Worm (Caenorhabditis elegans) whole organism, L4 larva: Measurements from ENCODE around the gene Y37D8A.16.

Source experiments
- D1046.2 ChIP-seq: fragments of 200-800 bp; sonication (Bioruptor generic); IDR thresholded peaks from 2 replicates; pipeline ENCODE4 v1.3.6; 2022; ENCODE audit warnings: missing genetic modification characterization, missing compliant biosample characterization
- F10B5.3 ChIP-seq: sonication (generic microtip); optimal IDR thresholded peaks from 2 replicates; lab custom pipeline; 2016; ENCODE audit warnings: mild to moderate bottlenecking, missing genetic modification characterization, missing compliant biosample characterization
- F26F4.8 ChIP-seq: fragments of 200-800 bp; sonication (Bioruptor generic); conservative IDR thresholded peaks from 2 replicates; pipeline ENCODE4 v1.3.6; 2022; ENCODE audit warnings: missing genetic modification characterization, missing compliant biosample characterization
- F44E2.7 ChIP-seq: fragments of 200-800 bp; sonication (Bioruptor generic); IDR thresholded peaks from 2 replicates; pipeline ENCODE4 v2.1.2; 2022; ENCODE audit warnings: missing genetic modification characterization, missing compliant biosample characterization
- F49E8.2 ChIP-seq: sonication (generic microtip); optimal IDR thresholded peaks from 2 replicates; lab custom pipeline; 2016; ENCODE audit warnings: missing compliant biosample characterization, mild to moderate bottlenecking, missing genetic modification characterization, borderline replicate concordance
- R02D3.7 ChIP-seq: fragments of 150-350 bp; sonication (generic microtip); optimal IDR thresholded peaks from 3 replicates; lab custom pipeline; 2014; ENCODE audit warnings: missing biosample characterization, missing genetic modification characterization
- T26A8.4 ChIP-seq: fragments of 200-800 bp; sonication (Bioruptor generic); IDR thresholded peaks from 2 replicates; pipeline ENCODE4 v1.3.6; 2022; ENCODE audit warnings: missing genetic modification characterization, missing compliant biosample characterization
- Y48G9A.11 ChIP-seq: fragments of 200-800 bp; sonication (Bioruptor generic); IDR thresholded peaks from 2 replicates; pipeline ENCODE4 v1.3.6; 2022; ENCODE audit warnings: missing genetic modification reagents, missing genetic modification characterization, missing compliant biosample characterization
- Y75B8A.6 ChIP-seq: fragments of 200-800 bp; sonication (Bioruptor generic); IDR thresholded peaks from 2 replicates; pipeline ENCODE4 v1.3.6; 2022; ENCODE audit warnings: missing genetic modification reagents, missing genetic modification characterization, missing compliant biosample characterization
- ZK337.2 ChIP-seq: fragments of 200-800 bp; sonication (Bioruptor generic); IDR thresholded peaks from 2 replicates; pipeline ENCODE4 v1.3.6; 2022; ENCODE audit warnings: missing genetic modification reagents, missing genetic modification characterization, missing compliant biosample characterization
- ZK546.5 ChIP-seq, 2 experiments: sonication (generic microtip); optimal IDR thresholded peaks; 2 replicates each; lab custom pipeline; 2017; ENCODE audit warnings: missing biosample characterization in 2 of 2, missing genetic modification characterization in 2 of 2
- ama-1 ChIP-seq: fragments of 150-350 bp; optimal IDR thresholded peaks from 2 replicates; lab custom pipeline; 2014; ENCODE audit warnings: inconsistent platforms, mixed read lengths
- arid-1 ChIP-seq: fragments of 200-800 bp; sonication (Bioruptor generic); conservative IDR thresholded peaks from 2 replicates; pipeline ENCODE4 v1.3.6; 2022; ENCODE audit warnings: missing genetic modification reagents, missing genetic modification characterization, missing compliant biosample characterization
- ceh-28 ChIP-seq: fragments of 150-350 bp; optimal IDR thresholded peaks from 2 replicates; lab custom pipeline; 2014; ENCODE audit warnings: missing biosample characterization, missing genetic modification reagents, missing genetic modification characterization
- ceh-32 ChIP-seq: sonication (generic microtip); optimal IDR thresholded peaks from 2 replicates; lab custom pipeline; 2016; ENCODE audit warnings: mild to moderate bottlenecking, missing genetic modification characterization, missing compliant biosample characterization; ENCODE audit not compliant: poor library complexity
- ceh-62 ChIP-seq: sonication (generic microtip); optimal IDR thresholded peaks from 2 replicates; lab custom pipeline; 2017; ENCODE audit warnings: missing biosample characterization, missing genetic modification characterization
- cey-2 ChIP-seq: sonication (generic microtip); optimal IDR thresholded peaks from 3 replicates; lab custom pipeline; 2017; ENCODE audit warnings: missing genetic modification characterization, mild to moderate bottlenecking, missing compliant biosample characterization, antibody characterized with exemption, borderline replicate concordance; ENCODE audit not compliant: insufficient read depth
- ctbp-1 ChIP-seq: fragments of 200-800 bp; sonication (Bioruptor generic); IDR thresholded peaks from 2 replicates; pipeline ENCODE4 v1.3.6; 2022; ENCODE audit warnings: missing genetic modification reagents, missing genetic modification characterization, missing compliant biosample characterization
- daf-12 ChIP-seq: fragments of 150-350 bp; optimal IDR thresholded peaks from 2 replicates; lab custom pipeline; 2014; ENCODE audit warnings: missing biosample characterization, missing genetic modification reagents, missing genetic modification characterization
- daf-19 ChIP-seq: fragments of 200-800 bp; sonication (Bioruptor generic); conservative IDR thresholded peaks from 2 replicates; pipeline ENCODE4 v1.3.6; 2022; ENCODE audit warnings: missing genetic modification characterization, missing compliant biosample characterization
- daf-8 ChIP-seq: fragments of 200-800 bp; sonication (Bioruptor generic); IDR thresholded peaks from 2 replicates; pipeline ENCODE4 v1.3.6; 2022; ENCODE audit warnings: missing genetic modification characterization, missing compliant biosample characterization
- dmd-9 ChIP-seq: fragments of 200-800 bp; sonication (Bioruptor generic); IDR thresholded peaks from 2 replicates; pipeline ENCODE4 v1.3.6; 2022; ENCODE audit warnings: missing genetic modification reagents, missing genetic modification characterization, missing compliant biosample characterization
- dpl-1 ChIP-seq: fragments of 150-350 bp; optimal IDR thresholded peaks from 2 replicates; lab custom pipeline; 2014; ENCODE audit warnings: missing biosample characterization, missing genetic modification reagents, missing genetic modification characterization
- egl-43 ChIP-seq: fragments of 200-800 bp; sonication (Bioruptor generic); IDR thresholded peaks from 2 replicates; pipeline ENCODE4 v1.3.6; 2022; ENCODE audit warnings: missing genetic modification reagents, missing genetic modification characterization, missing compliant biosample characterization
- fos-1 ChIP-seq: fragments of 150-350 bp; optimal IDR thresholded peaks from 2 replicates; lab custom pipeline; 2014; ENCODE audit warnings: missing biosample characterization, missing genetic modification characterization
- hlh-11 ChIP-seq: fragments of 200-800 bp; sonication (Bioruptor generic); optimal IDR thresholded peaks from 2 replicates; lab custom pipeline; 2018; ENCODE audit warnings: mild to moderate bottlenecking, missing genetic modification characterization, missing compliant biosample characterization
- hmg-1.1 ChIP-seq: fragments of 200-800 bp; sonication (Bioruptor generic); IDR thresholded peaks from 2 replicates; pipeline ENCODE4 v1.3.6; 2022; ENCODE audit warnings: missing genetic modification reagents, missing genetic modification characterization, missing compliant biosample characterization
- lin-1 ChIP-seq: fragments of 200-800 bp; sonication (Bioruptor generic); IDR thresholded peaks from 2 replicates; pipeline ENCODE4 v1.3.6; 2022; ENCODE audit warnings: missing genetic modification reagents, missing genetic modification characterization, missing compliant biosample characterization
- mdt-29 ChIP-seq: fragments of 200-800 bp; sonication (Bioruptor generic); IDR thresholded peaks from 2 replicates; pipeline ENCODE4 v1.3.6; 2022; ENCODE audit warnings: missing genetic modification reagents, missing genetic modification characterization, missing compliant biosample characterization
- mes-2 ChIP-seq: sonication (generic microtip); optimal IDR thresholded peaks from 2 replicates; lab custom pipeline; 2016; ENCODE audit warnings: missing genotype, mild to moderate bottlenecking, missing genetic modification characterization, missing compliant biosample characterization; ENCODE audit not compliant: poor library complexity, severe bottlenecking
- nhr-10 ChIP-seq: fragments of 150-350 bp; optimal IDR thresholded peaks from 2 replicates; lab custom pipeline; 2014; ENCODE audit warnings: missing biosample characterization, missing genetic modification characterization
- nhr-111 ChIP-seq: fragments of 200-800 bp; sonication (Bioruptor generic); optimal IDR thresholded peaks from 2 replicates; lab custom pipeline; 2018; ENCODE audit warnings: mild to moderate bottlenecking, missing genetic modification characterization, missing compliant biosample characterization
- nhr-237 ChIP-seq: sonication (generic microtip); optimal IDR thresholded peaks from 2 replicates; lab custom pipeline; 2017; ENCODE audit warnings: missing biosample characterization, missing genetic modification characterization
- nhr-41 ChIP-seq: fragments of 200-800 bp; sonication (Bioruptor generic); IDR thresholded peaks from 2 replicates; pipeline ENCODE4 v1.3.6; 2022; ENCODE audit warnings: missing genetic modification reagents, missing genetic modification characterization, missing compliant biosample characterization
- nhr-77 ChIP-seq: fragments of 150-350 bp; optimal IDR thresholded peaks from 2 replicates; lab custom pipeline; 2014; ENCODE audit warnings: missing biosample characterization, missing genetic modification characterization
- set-16 ChIP-seq: fragments of 200-800 bp; sonication (Bioruptor generic); IDR thresholded peaks from 2 replicates; pipeline ENCODE4 v1.3.6; 2022; ENCODE audit warnings: missing genetic modification reagents, missing genetic modification characterization, missing compliant biosample characterization
- skn-1 ChIP-seq: fragments of 150-350 bp; optimal IDR thresholded peaks from 2 replicates; lab custom pipeline; 2014; ENCODE audit warnings: missing biosample characterization, missing genetic modification characterization
- snpc-4 ChIP-seq: fragments of 150-350 bp; optimal IDR thresholded peaks from 2 replicates; lab custom pipeline; 2014; ENCODE audit warnings: missing biosample characterization, missing genetic modification characterization
- tag-97 ChIP-seq: fragments of 200-800 bp; sonication (Bioruptor generic); IDR thresholded peaks from 2 replicates; pipeline ENCODE4 v1.3.6; 2022; ENCODE audit warnings: missing genetic modification characterization, missing compliant biosample characterization
- unc-130 ChIP-seq: sonication (generic microtip); optimal IDR thresholded peaks from 2 replicates; lab custom pipeline; 2016; ENCODE audit warnings: missing genetic modification reagents, missing genetic modification characterization, missing compliant biosample characterization
- unc-62 ChIP-seq, 3 experiments: fragments of 150-350 bp in 1 of 3; sonication (generic microtip); optimal IDR thresholded peaks in 2 of 3; peaks in 1 of 3; 1 replicate in 1 of 3; 2 replicates in 2 of 3; lab custom pipeline; 2014 to 2017; ENCODE audit warnings: missing biosample characterization in 3 of 3, missing genetic modification characterization in 3 of 3, missing genetic modification reagents in 3 of 3, missing genotype in 1 of 3
- vab-7 ChIP-seq: fragments of 200-800 bp; sonication (Bioruptor generic); IDR thresholded peaks from 2 replicates; pipeline ENCODE4 v1.3.6; 2022; ENCODE audit warnings: missing genetic modification reagents, missing genetic modification characterization, missing compliant biosample characterization
- zfp-3 ChIP-seq: fragments of 200-800 bp; sonication (Bioruptor generic); conservative IDR thresholded peaks from 2 replicates; pipeline ENCODE4 v1.3.6; 2022; ENCODE audit warnings: missing genetic modification reagents, missing genetic modification characterization, missing compliant biosample characterization
- zip-2 ChIP-seq: fragments of 150-350 bp; optimal IDR thresholded peaks from 2 replicates; lab custom pipeline; 2014; ENCODE audit warnings: missing biosample characterization, missing genetic modification characterization
- ztf-11 ChIP-seq: fragments of 150-350 bp; optimal IDR thresholded peaks from 2 replicates; lab custom pipeline; 2014; ENCODE audit warnings: missing biosample characterization, missing genetic modification characterization
- ztf-7 ChIP-seq: fragments of 150-350 bp; optimal IDR thresholded peaks from 2 replicates; lab custom pipeline; 2014; ENCODE audit warnings: missing biosample characterization, missing genetic modification characterization

The Y37D8A.16 gene

DNA sequence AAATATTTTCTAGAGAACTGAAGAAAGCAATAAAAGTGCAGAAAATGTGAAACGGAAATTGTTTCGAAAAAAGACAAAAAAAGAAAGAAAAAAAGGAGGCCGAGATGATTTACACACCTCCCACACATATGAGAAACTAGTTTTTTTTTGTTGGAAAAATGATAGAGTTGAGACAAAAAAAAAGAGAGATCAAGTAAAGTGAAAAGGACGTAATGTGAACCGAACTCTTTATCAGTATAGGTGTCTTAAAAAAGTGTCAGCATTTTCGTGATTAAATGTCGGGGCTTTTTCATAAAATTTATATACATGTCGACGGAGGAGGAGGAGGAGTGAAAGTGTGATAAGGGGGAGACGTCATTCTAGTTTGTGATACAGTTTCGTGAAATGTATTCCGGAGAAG lies 40.8 kb upstream of the Y37D8A.16 start (continued):
- TF ChIP-seq cey-2: no peak
- TF ChIP-seq lin-1: 0 out of 2 replicates have a peak, but pooled peaks have one; percentile 10
- no peak for TF ChIP-seq R02D3.7

ce11 chrIII:12952615-12953014 lies 34.1 kb upstream of the Y37D8A.16 start:
- TF ChIP-seq skn-1 (tag; lab: Kevin White, UChicago) (no peak), ceh-28 (peak; percentile 88)

ce11 chrIII:12951362-12952228 lies 33.1 kb upstream of the Y37D8A.16 start, which contains the start of gene Y39E4A.1:
Y39E4A.1 (plus strand) TSS chrIII:12951412.
- no peak for TF ChIP-seq ztf-11 (tag; lab: Kevin White, UChicago)
- TF ChIP-seq unc-130 (GFP tag; lab: Kevin White, UChicago): no peak
- no peak for TF ChIP-seq daf-19 (GFP tag; lab: Robert Waterston, UW)
- TF ChIP-seq ctbp-1: no peak
- TF ChIP-seq daf-12 (tag; lab: Kevin White, UChicago): no peak
- no peak for TF ChIP-seq hmg-1.1 (GFP tag; lab: Robert Waterston, UW)
- no peak for TF ChIP-seq F44E2.7
- no peak for TF ChIP-seq nhr-111 (GFP tag; lab: Kevin White, UChicago)
- no peak for TF ChIP-seq ceh-32 (tag; lab: Kevin White, UChicago)
- TF ChIP-seq ztf-7 (tag; lab: Kevin White, UChicago): no peak
- no peak for TF ChIP-seq hlh-11 (tag; lab: Kevin White, UChicago)
- TF ChIP-seq dpl-1: no peak
- TF ChIP-seq F26F4.8: no peak
- no peak for TF ChIP-seq R02D3.7
- TF ChIP-seq snpc-4 (tag; lab: Kevin White, UChicago): no peak
- TF ChIP-seq zfp-3 (GFP tag; lab: Robert Waterston, UW): no peak
- TF ChIP-seq F49E8.2 (tag; lab: Kevin White, UChicago): no peak
- TF ChIP-seq tag-97: no peak
- TF ChIP-seq Y75B8A.6: no peak
- TF ChIP-seq nhr-10 (tag; lab: Kevin White, UChicago): no peak
- TF ChIP-seq D1046.2: no peak
- TF ChIP-seq ceh-62 (tag; lab: Kevin White, UChicago): no peak
- TF ChIP-seq ceh-28: peak; percentile 98
- TF ChIP-seq zip-2 (tag; lab: Kevin White, UChicago): no peak
- TF ChIP-seq set-16 (GFP tag; lab: Robert Waterston, UW): peak; percentile 78
- TF ChIP-seq ama-1 (lab: Kevin White, UChicago): no peak
- TF ChIP-seq unc-62 (GFP tag; optimal IDR thresholded peaks at IDR 0.05 in 1 of 2; lab: Kevin White, UChicago): peak in 1 of 2 experiments; percentile 75
- TF ChIP-seq unc-62 (tag; optimal IDR thresholded peaks at IDR 0.05; lab: Kevin White, UChicago): no peak
- no peak for TF ChIP-seq mes-2 (tag; lab: Kevin White, UChicago)
- TF ChIP-seq nhr-41 (GFP tag; lab: Robert Waterston, UW): no peak
- TF ChIP-seq T26A8.4: no peak
- peak; percentile 18; the same call in 1 of the 2 replicates for TF ChIP-seq ZK337.2 (GFP tag; lab: Robert Waterston, UW)
- TF ChIP-seq egl-43: peak; percentile 64; the same call in 1 of the 2 replicates
- TF ChIP-seq fos-1: no peak
- TF ChIP-seq ZK546.5 (tag; optimal IDR thresholded peaks at IDR 0.05; lab: Kevin White, UChicago): no peak
- no peak for TF ChIP-seq Y48G9A.11 (GFP tag; lab: Robert Waterston, UW)
- TF ChIP-seq arid-1 (GFP tag; lab: Robert Waterston, UW): 0 out of 2 replicates have a peak, but pooled peaks have one; percentile 5
- TF ChIP-seq daf-8 (GFP tag; lab: Robert Waterston, UW): no peak
- 0 out of 2 replicates have a peak, but pooled peaks have one; percentile 17 for TF ChIP-seq lin-1
- no peak for TF ChIP-seq nhr-77 (tag; lab: Kevin White, UChicago)
- TF ChIP-seq nhr-237: no peak
- TF ChIP-seq mdt-29 (GFP tag; lab: Robert Waterston, UW): no peak
- TF ChIP-seq vab-7 (GFP tag; lab: Robert Waterston, UW): no peak
- no peak for TF ChIP-seq F10B5.3 (tag; lab: Kevin White, UChicago)
- TF ChIP-seq dmd-9 (GFP tag; lab: Robert Waterston, UW): no peak
- TF ChIP-seq, all 104 proteins: peak for 7
